Worm (Caenorhabditis elegans) whole organism, midembryonic: ENCODE measurements around the gene sdpn-1.

Experiments
- cog-1 ChIP-seq: sonication (generic microtip); optimal IDR thresholded peaks from 2 replicates; lab custom pipeline; 2016; ENCODE audit warnings: missing genetic modification characterization, missing compliant biosample characterization
- flt-1 ChIP-seq: fragments of 200-800 bp; sonication (Bioruptor generic); IDR thresholded peaks from 2 replicates; pipeline ENCODE4 v1.3.6; 2022; ENCODE audit warnings: missing genetic modification characterization, missing compliant biosample characterization
- klf-2 ChIP-seq: fragments of 200-800 bp; sonication (Bioruptor generic); conservative IDR thresholded peaks from 2 replicates; pipeline ENCODE4 v1.3.6; 2022; ENCODE audit warnings: missing genetic modification reagents, missing genetic modification characterization, missing compliant biosample characterization
- ztf-23 ChIP-seq: fragments of 200-800 bp; sonication (Bioruptor generic); IDR thresholded peaks from 2 replicates; pipeline ENCODE4 v1.3.6; 2022; ENCODE audit warnings: missing genetic modification reagents, missing genetic modification characterization, missing compliant biosample characterization

- no peak for TF ChIP-seq flt-1
- no peak for TF ChIP-seq cog-1 (tag; lab: Kevin White, UChicago)
- TF ChIP-seq klf-2 (GFP tag; lab: Robert Waterston, UW): no peak
- TF ChIP-seq ztf-23 (GFP tag; lab: Robert Waterston, UW): no peak
Measured at ce11 chrX:7989155-7989554, 8.9 kb downstream of the sdpn-1 start.
